ENCODE assay signal across 1 fruit fly cellular context in genomic region chrX:11340719-11341322, dm6.
TF ChIP-seq lines count a peak whose summit lies in the region.

No protein-coding gene starts in this region.

TF ChIP-seq in whole organism, embryonic, 481 proteins besides CTCF, POLR2A, EP300 and RAD21 (continued from another document and continues in another):
- peak; percentile 66 for TF ChIP-seq CG9215 (GFP tag; IDR thresholded peaks at IDR 0.05; lab: Robert Waterston, UW)
- TF ChIP-seq Tbp (GFP tag; optimal IDR thresholded peaks at IDR 0.05; lab: Kevin White, UChicago), result no peak
- TF ChIP-seq al (GFP tag; IDR thresholded peaks at IDR 0.05; lab: Robert Waterston, UW), result no peak
- no peak for TF ChIP-seq Myb (GFP tag; optimal IDR thresholded peaks at IDR 0.05; lab: Kevin White, UChicago)
- TF ChIP-seq pzg (GFP tag; optimal IDR thresholded peaks at IDR 0.05; lab: Kevin White, UChicago), result no peak
- no peak for TF ChIP-seq CG18599 (GFP tag; optimal IDR thresholded peaks at IDR 0.05; lab: Kevin White, UChicago)
- TF ChIP-seq Hr39 (optimal IDR thresholded peaks at IDR 0.05; lab: Kevin White, UChicago), result no peak
- no peak for TF ChIP-seq CG2116 (GFP tag; optimal IDR thresholded peaks at IDR 0.05; lab: Kevin White, UChicago)
- TF ChIP-seq Xbp1 (GFP tag; optimal IDR thresholded peaks at IDR 0.05; lab: Kevin White, UChicago), result peak; percentile 30
- no peak for TF ChIP-seq tgo (GFP tag; IDR thresholded peaks at IDR 0.05; lab: Robert Waterston, UW)
- TF ChIP-seq CG2889 (GFP tag; IDR thresholded peaks at IDR 0.05; lab: Robert Waterston, UW), result no peak
- TF ChIP-seq CG2129 (GFP tag; IDR thresholded peaks at IDR 0.05; lab: Robert Waterston, UW; ENCODE audit: partially characterized antibody), result no peak
- TF ChIP-seq Blimp-1 (GFP tag; optimal IDR thresholded peaks at IDR 0.05; lab: Kevin White, UChicago), result no peak
- no peak for TF ChIP-seq stwl (tag; optimal IDR thresholded peaks at IDR 0.05; lab: Kevin White, UChicago)
- TF ChIP-seq Asciz (GFP tag; optimal IDR thresholded peaks at IDR 0.05; lab: Kevin White, UChicago), result no peak
- peak; percentile 18 for TF ChIP-seq exex (tag; optimal IDR thresholded peaks at IDR 0.05; lab: Kevin White, UChicago)
- TF ChIP-seq CG8359 (GFP tag; optimal IDR thresholded peaks at IDR 0.05; lab: Kevin White, UChicago; ENCODE audit: borderline replicate concordance), result no peak
- TF ChIP-seq Fer1 (GFP tag; optimal IDR thresholded peaks at IDR 0.05; lab: Kevin White, UChicago), result no peak
- no peak for TF ChIP-seq fd102C (GFP tag; optimal IDR thresholded peaks at IDR 0.05; lab: Kevin White, UChicago)
- no peak for TF ChIP-seq Aef1 (GFP tag; IDR thresholded peaks at IDR 0.05; lab: Robert Waterston, UW)
- TF ChIP-seq CG9437 (GFP tag; optimal IDR thresholded peaks at IDR 0.05; lab: Kevin White, UChicago), result peak; percentile 14
- no peak for TF ChIP-seq dpn (GFP tag; optimal IDR thresholded peaks at IDR 0.05; lab: Kevin White, UChicago)
- no peak for TF ChIP-seq Ada2b (GFP tag; IDR thresholded peaks at IDR 0.05; lab: Robert Waterston, UW)
- no peak for TF ChIP-seq p53 (GFP tag; optimal IDR thresholded peaks at IDR 0.05; lab: Kevin White, UChicago)
- no peak for TF ChIP-seq fd3F (GFP tag; optimal IDR thresholded peaks at IDR 0.05; lab: Kevin White, UChicago)
- no peak for TF ChIP-seq amos (GFP tag; IDR thresholded peaks at IDR 0.05; lab: Robert Waterston, UW; ENCODE audit: partially characterized antibody)
- no peak for TF ChIP-seq croc (GFP tag; conservative IDR thresholded peaks at IDR 0.05; lab: Robert Waterston, UW)
- TF ChIP-seq sens (GFP tag; lab: Kevin White, UChicago), result peak; percentile 80
- no peak for TF ChIP-seq ham (GFP tag; IDR thresholded peaks at IDR 0.05; lab: Robert Waterston, UW)
- no peak for TF ChIP-seq CG9609 (GFP tag; optimal IDR thresholded peaks at IDR 0.05; lab: Kevin White, UChicago)
- no peak for TF ChIP-seq CG7963 (GFP tag; IDR thresholded peaks at IDR 0.05; lab: Robert Waterston, UW; ENCODE audit: partially characterized antibody)
- TF ChIP-seq CG2199 (GFP tag; IDR thresholded peaks at IDR 0.05; lab: Robert Waterston, UW), result no peak
- no peak for TF ChIP-seq caup (GFP tag; optimal IDR thresholded peaks at IDR 0.05; lab: Kevin White, UChicago; ENCODE audit: severe bottlenecking)
- 0 out of 2 replicates have a peak, but pooled peaks have one; percentile 15 for TF ChIP-seq CG31441 (GFP tag; IDR thresholded peaks at IDR 0.05; lab: Robert Waterston, UW)
- TF ChIP-seq br (optimal IDR thresholded peaks at IDR 0.05; lab: Kevin White, UChicago), result no peak
- peak in 1 of 2 experiments; percentile 13 for TF ChIP-seq Hr51 (GFP tag; optimal IDR thresholded peaks at IDR 0.05; lab: Kevin White, UChicago)
- TF ChIP-seq CG6791 (GFP tag; IDR thresholded peaks at IDR 0.05; lab: Robert Waterston, UW; ENCODE audit: partially characterized antibody), result no peak
- no peak for TF ChIP-seq CG1602 (GFP tag; optimal IDR thresholded peaks at IDR 0.05; lab: Kevin White, UChicago)
- peak; percentile 88 for TF ChIP-seq crol (GFP tag; IDR thresholded peaks at IDR 0.05; lab: Robert Waterston, UW)
- TF ChIP-seq Nf-YB (GFP tag; optimal IDR thresholded peaks at IDR 0.05; lab: Kevin White, UChicago), result no peak
- TF ChIP-seq bsh (GFP tag; optimal IDR thresholded peaks at IDR 0.05; lab: Kevin White, UChicago), result peak in 1 of 2 experiments; percentile 16
- no peak for TF ChIP-seq CG32767 (GFP tag; IDR thresholded peaks at IDR 0.05; lab: Robert Waterston, UW)
- TF ChIP-seq Hmx (GFP tag; optimal IDR thresholded peaks at IDR 0.05; lab: Kevin White, UChicago), result no peak
- TF ChIP-seq CG10959 (GFP tag; IDR thresholded peaks at IDR 0.05; lab: Robert Waterston, UW), result no peak
- no peak for TF ChIP-seq chm (GFP tag; IDR thresholded peaks at IDR 0.05; lab: Robert Waterston, UW)
- no peak for TF ChIP-seq CG10321 (GFP tag; IDR thresholded peaks at IDR 0.05; lab: Robert Waterston, UW)
- TF ChIP-seq tna (GFP tag; IDR thresholded peaks at IDR 0.05; lab: Robert Waterston, UW; ENCODE audit: partially characterized antibody), result no peak
- no peak for TF ChIP-seq chn (GFP tag; optimal IDR thresholded peaks at IDR 0.05; lab: Kevin White, UChicago)
- TF ChIP-seq CG15696 (tag; optimal IDR thresholded peaks at IDR 0.05; lab: Kevin White, UChicago), result no peak
- no peak for TF ChIP-seq CG13894 (tag; optimal IDR thresholded peaks at IDR 0.05; lab: Kevin White, UChicago)
- peak; percentile 9 for TF ChIP-seq Chrac-16 (GFP tag; optimal IDR thresholded peaks at IDR 0.05; lab: Kevin White, UChicago)
- no peak for TF ChIP-seq Sox102F (GFP tag; optimal IDR thresholded peaks at IDR 0.05; lab: Kevin White, UChicago)
- no peak for TF ChIP-seq CG15269 (tag; optimal IDR thresholded peaks at IDR 0.05; lab: Kevin White, UChicago)
- TF ChIP-seq Bteb2 (GFP tag; optimal IDR thresholded peaks at IDR 0.05; lab: Kevin White, UChicago), result no peak
- TF ChIP-seq Oli (tag; optimal IDR thresholded peaks at IDR 0.05; lab: Kevin White, UChicago), result peak; percentile 20
- TF ChIP-seq Sox100B (GFP tag; optimal IDR thresholded peaks at IDR 0.05; lab: Kevin White, UChicago), result no peak
- peak; percentile 46; the same call in 1 of the 2 replicates for TF ChIP-seq Ptx1 (GFP tag; IDR thresholded peaks at IDR 0.05; lab: Robert Waterston, UW)
- no peak for TF ChIP-seq CG3847 (GFP tag; IDR thresholded peaks at IDR 0.05; lab: Robert Waterston, UW)
- TF ChIP-seq CG11398 (GFP tag; optimal IDR thresholded peaks at IDR 0.05; lab: Kevin White, UChicago), result no peak
- no peak for TF ChIP-seq Scr (GFP tag; IDR thresholded peaks at IDR 0.05; lab: Robert Waterston, UW; ENCODE audit: partially characterized antibody)
- no peak for TF ChIP-seq Ssrp (tag; optimal IDR thresholded peaks at IDR 0.05; lab: Kevin White, UChicago)
- no peak for TF ChIP-seq Atf-2 (GFP tag; optimal IDR thresholded peaks at IDR 0.05; lab: Kevin White, UChicago)
- TF ChIP-seq CG1233 (GFP tag; optimal IDR thresholded peaks at IDR 0.05; lab: Kevin White, UChicago), result no peak
- no peak for TF ChIP-seq BEAF-32 (GFP tag; optimal IDR thresholded peaks at IDR 0.05; lab: Kevin White, UChicago)
- TF ChIP-seq CG12769 (tag; optimal IDR thresholded peaks at IDR 0.05; lab: Kevin White, UChicago), result peak; percentile 61
- no peak for TF ChIP-seq bcd (GFP tag; optimal IDR thresholded peaks at IDR 0.05; lab: Kevin White, UChicago)
- peak; percentile 17 for TF ChIP-seq dmrt11E (tag; optimal IDR thresholded peaks at IDR 0.05; lab: Kevin White, UChicago)
- TF ChIP-seq otp (GFP tag; IDR thresholded peaks at IDR 0.05; lab: Robert Waterston, UW), result no peak
- TF ChIP-seq inv (GFP tag; IDR thresholded peaks at IDR 0.05; lab: Robert Waterston, UW; ENCODE audit: partially characterized antibody), result no peak
- TF ChIP-seq sima (GFP tag; optimal IDR thresholded peaks at IDR 0.05; lab: Kevin White, UChicago), result no peak
- TF ChIP-seq hb (GFP tag; IDR thresholded peaks at IDR 0.05; lab: Robert Waterston, UW; ENCODE audit: partially characterized antibody), result no peak
- TF ChIP-seq Hmr (GFP tag; optimal IDR thresholded peaks at IDR 0.05; lab: Kevin White, UChicago), result no peak
- no peak for TF ChIP-seq CG13123 (GFP tag; optimal IDR thresholded peaks at IDR 0.05; lab: Kevin White, UChicago)
- no peak for TF ChIP-seq Mad (GFP tag; optimal IDR thresholded peaks at IDR 0.05; lab: Kevin White, UChicago)
- TF ChIP-seq slp2 (GFP tag; optimal IDR thresholded peaks at IDR 0.05; lab: Kevin White, UChicago), result no peak
- TF ChIP-seq Fer3 (tag; optimal IDR thresholded peaks at IDR 0.05; lab: Kevin White, UChicago), result peak; percentile 3
- TF ChIP-seq ab (GFP tag; optimal IDR thresholded peaks at IDR 0.05; lab: Kevin White, UChicago), result no peak
- peak; percentile 23 for TF ChIP-seq CG8388 (GFP tag; optimal IDR thresholded peaks at IDR 0.05; lab: Kevin White, UChicago)
- TF ChIP-seq CG14014 (GFP tag; IDR thresholded peaks at IDR 0.05; lab: Robert Waterston, UW), result no peak
- no peak for TF ChIP-seq CkIIα-i1 (GFP tag; IDR thresholded peaks at IDR 0.05; lab: Robert Waterston, UW)
- no peak for TF ChIP-seq CG11560 (tag; IDR thresholded peaks at IDR 0.05; lab: Robert Waterston, UW)
- TF ChIP-seq vvl (GFP tag; IDR thresholded peaks at IDR 0.05; lab: Robert Waterston, UW), result peak; percentile 13; the same call in 1 of the 2 replicates
- TF ChIP-seq CG4424 (GFP tag; optimal IDR thresholded peaks at IDR 0.05; lab: Kevin White, UChicago), result no peak
- no peak for TF ChIP-seq HLH3B (GFP tag; IDR thresholded peaks at IDR 0.05; lab: Robert Waterston, UW)
- no peak for TF ChIP-seq Dek (tag; optimal IDR thresholded peaks at IDR 0.05; lab: Kevin White, UChicago)
- no peak for TF ChIP-seq repo (GFP tag; optimal IDR thresholded peaks at IDR 0.05; lab: Kevin White, UChicago)
- no peak for TF ChIP-seq Poxn (GFP tag; IDR thresholded peaks at IDR 0.05; lab: Robert Waterston, UW)
- no peak for TF ChIP-seq yki (optimal IDR thresholded peaks at IDR 0.05; lab: Kevin White, UChicago)
- no peak for TF ChIP-seq CG17829 (tag; optimal IDR thresholded peaks at IDR 0.05; lab: Kevin White, UChicago)
- TF ChIP-seq CG11247 (GFP tag; IDR thresholded peaks at IDR 0.05; lab: Robert Waterston, UW), result no peak
- TF ChIP-seq CG10979 (tag; optimal IDR thresholded peaks at IDR 0.05; lab: Kevin White, UChicago), result peak; percentile 24
- TF ChIP-seq ssp (GFP tag; IDR thresholded peaks at IDR 0.05; lab: Robert Waterston, UW), result no peak
- no peak for TF ChIP-seq CG17359 (tag; optimal IDR thresholded peaks at IDR 0.05; lab: Kevin White, UChicago)
- no peak for TF ChIP-seq CG7271 (tag; optimal IDR thresholded peaks at IDR 0.05; lab: Kevin White, UChicago)
- TF ChIP-seq maf-S (GFP tag; optimal IDR thresholded peaks at IDR 0.05; lab: Kevin White, UChicago), result no peak
- no peak for TF ChIP-seq Fer2 (tag; optimal IDR thresholded peaks at IDR 0.05; lab: Kevin White, UChicago)
- TF ChIP-seq Opbp (GFP tag; IDR thresholded peaks at IDR 0.05; lab: Robert Waterston, UW; ENCODE audit: partially characterized antibody), result no peak
- TF ChIP-seq chif (GFP tag; optimal IDR thresholded peaks at IDR 0.05; lab: Kevin White, UChicago), result peak in 1 of 2 experiments; percentile 11
- no peak for TF ChIP-seq CG12071 (GFP tag; optimal IDR thresholded peaks at IDR 0.05; lab: Kevin White, UChicago)
- TF ChIP-seq unc-4 (GFP tag; IDR thresholded peaks at IDR 0.05; lab: Robert Waterston, UW; ENCODE audit: partially characterized antibody), result no peak
- no peak for TF ChIP-seq Nf-YA (GFP tag; IDR thresholded peaks at IDR 0.05; lab: Robert Waterston, UW)
- no peak for TF ChIP-seq da (GFP tag; optimal IDR thresholded peaks at IDR 0.05; lab: Kevin White, UChicago)
- no peak for TF ChIP-seq CG15011 (GFP tag; optimal IDR thresholded peaks at IDR 0.05; lab: Kevin White, UChicago)
- no peak for TF ChIP-seq BtbVII (GFP tag; optimal IDR thresholded peaks at IDR 0.05; lab: Kevin White, UChicago)
- no peak for TF ChIP-seq HLHmδ (GFP tag; optimal IDR thresholded peaks at IDR 0.05; lab: Kevin White, UChicago)
- TF ChIP-seq pita (GFP tag; optimal IDR thresholded peaks at IDR 0.05; lab: Kevin White, UChicago), result no peak
- no peak for TF ChIP-seq CG14965 (GFP tag; optimal IDR thresholded peaks at IDR 0.05; lab: Kevin White, UChicago; ENCODE audit: borderline replicate concordance)
- no peak for TF ChIP-seq pho (GFP tag; optimal IDR thresholded peaks at IDR 0.05; lab: Kevin White, UChicago)
- TF ChIP-seq PHDP (tag; optimal IDR thresholded peaks at IDR 0.05; lab: Kevin White, UChicago), result peak; percentile 9
- TF ChIP-seq dm (GFP tag; optimal IDR thresholded peaks at IDR 0.05; lab: Kevin White, UChicago), result peak; percentile 1
- no peak for TF ChIP-seq CG6813 (GFP tag; optimal IDR thresholded peaks at IDR 0.05; lab: Kevin White, UChicago)
- no peak for TF ChIP-seq bowl (GFP tag; IDR thresholded peaks at IDR 0.05; lab: Robert Waterston, UW)
- no peak for TF ChIP-seq ERR (GFP tag; optimal IDR thresholded peaks at IDR 0.05; lab: Kevin White, UChicago)
- no peak for TF ChIP-seq Optix (GFP tag; IDR thresholded peaks at IDR 0.05; lab: Robert Waterston, UW)
- no peak for TF ChIP-seq B-H1 (GFP tag; IDR thresholded peaks at IDR 0.05; lab: Robert Waterston, UW)
- TF ChIP-seq CG2678 (tag; optimal IDR thresholded peaks at IDR 0.05; lab: Kevin White, UChicago), result peak; percentile 32
- peak; percentile 33 for TF ChIP-seq Antp (GFP tag; optimal IDR thresholded peaks at IDR 0.05; lab: Kevin White, UChicago)
- no peak for TF ChIP-seq gsb (GFP tag; IDR thresholded peaks at IDR 0.05; lab: Robert Waterston, UW)
- peak; percentile 2; the same call in 1 of the 4 replicates for TF ChIP-seq Gug (GFP tag; IDR thresholded peaks at IDR 0.05; lab: Robert Waterston, UW)
- no peak for TF ChIP-seq lbe (GFP tag; optimal IDR thresholded peaks at IDR 0.05; lab: Kevin White, UChicago)
- no peak for TF ChIP-seq sr (GFP tag; IDR thresholded peaks at IDR 0.05; lab: Robert Waterston, UW)
- no peak for TF ChIP-seq CG9817 (tag; optimal IDR thresholded peaks at IDR 0.05; lab: Kevin White, UChicago)
- no peak for TF ChIP-seq h (optimal IDR thresholded peaks at IDR 0.05; lab: Kevin White, UChicago)
- TF ChIP-seq CG10267 (tag; optimal IDR thresholded peaks at IDR 0.05; lab: Kevin White, UChicago), result no peak
- no peak for TF ChIP-seq CG9797 (GFP tag; optimal IDR thresholded peaks at IDR 0.05; lab: Kevin White, UChicago)
- TF ChIP-seq Med (GFP tag; lab: Kevin White, UChicago), result peak; percentile 74
- no peak for TF ChIP-seq Dll (GFP tag; IDR thresholded peaks at IDR 0.05; lab: Robert Waterston, UW; ENCODE audit: partially characterized antibody)
- TF ChIP-seq ATbp (GFP tag; optimal IDR thresholded peaks at IDR 0.05; lab: Kevin White, UChicago), result no peak
- TF ChIP-seq Trl (optimal IDR thresholded peaks at IDR 0.05; lab: Kevin White, UChicago), result no peak
- TF ChIP-seq Trl (GFP tag; optimal IDR thresholded peaks at IDR 0.05; lab: Kevin White, UChicago), result no peak
- no peak for TF ChIP-seq CG10462 (GFP tag; optimal IDR thresholded peaks at IDR 0.05; lab: Kevin White, UChicago)
- no peak for TF ChIP-seq run (tag; optimal IDR thresholded peaks at IDR 0.05; lab: Kevin White, UChicago)
- no peak for TF ChIP-seq CG11085 (GFP tag; IDR thresholded peaks at IDR 0.05; lab: Robert Waterston, UW)
- TF ChIP-seq Dref (GFP tag; IDR thresholded peaks at IDR 0.05; lab: Robert Waterston, UW), result no peak
- peak; percentile 10 for TF ChIP-seq az2 (GFP tag; optimal IDR thresholded peaks at IDR 0.05; lab: Kevin White, UChicago)
- TF ChIP-seq sc (optimal IDR thresholded peaks at IDR 0.05; lab: Kevin White, UChicago), result no peak
- no peak for TF ChIP-seq sc (GFP tag; optimal IDR thresholded peaks at IDR 0.05; lab: Kevin White, UChicago)
- TF ChIP-seq CG6254 (GFP tag; optimal IDR thresholded peaks at IDR 0.05; lab: Kevin White, UChicago), result no peak
- no peak for TF ChIP-seq CG5245 (GFP tag; optimal IDR thresholded peaks at IDR 0.05; lab: Kevin White, UChicago)
